Worm (Caenorhabditis elegans) whole organism, late embryonic: ENCODE data around the gene ebp-3.

Experiments
- C38D4.7 ChIP-seq: fragments of 200-800 bp; sonication (Bioruptor generic); optimal IDR thresholded peaks from 2 replicates; lab custom pipeline; 2018; ENCODE audit warnings: mild to moderate bottlenecking, missing genetic modification characterization, moderate library complexity, missing compliant biosample characterization
- F13H6.1 ChIP-seq: sonication (generic microtip); optimal IDR thresholded peaks from 2 replicates; lab custom pipeline; 2016; ENCODE audit warnings: missing genetic modification characterization, missing compliant biosample characterization
- K09A11.1 ChIP-seq: sonication (generic microtip); optimal IDR thresholded peaks from 2 replicates; lab custom pipeline; 2017; ENCODE audit warnings: antibody characterized with exemption, mild to moderate bottlenecking, missing genetic modification characterization, missing compliant biosample characterization; ENCODE audit not compliant: insufficient read depth
- Y22D7AL.16 ChIP-seq: sonication (generic microtip); optimal IDR thresholded peaks from 2 replicates; lab custom pipeline; 2016; ENCODE audit warnings: missing genetic modification characterization, missing compliant biosample characterization
- ahr-1 ChIP-seq: sonication (generic microtip); optimal IDR thresholded peaks from 2 replicates; lab custom pipeline; 2016; ENCODE audit warnings: missing genetic modification characterization, missing compliant biosample characterization
- ama-1 ChIP-seq: fragments of 150-350 bp; optimal IDR thresholded peaks from 2 replicates; lab custom pipeline; 2014
- ceh-14 ChIP-seq: sonication (generic microtip); optimal IDR thresholded peaks from 2 replicates; lab custom pipeline; 2016; ENCODE audit warnings: missing genotype, missing genetic modification characterization, missing compliant biosample characterization
- ceh-18 ChIP-seq: sonication (generic microtip); optimal IDR thresholded peaks from 2 replicates; lab custom pipeline; 2016; ENCODE audit warnings: missing genetic modification characterization, missing compliant biosample characterization
- ceh-2 ChIP-seq: sonication (generic microtip); optimal IDR thresholded peaks from 2 replicates; lab custom pipeline; 2016; ENCODE audit warnings: missing genotype, missing genetic modification characterization, missing compliant biosample characterization
- ceh-31 ChIP-seq: sonication (generic microtip); optimal IDR thresholded peaks from 2 replicates; lab custom pipeline; 2016; ENCODE audit warnings: missing genetic modification characterization, missing compliant biosample characterization
- ceh-45 ChIP-seq: fragments of 200-800 bp; sonication (Bioruptor generic); IDR thresholded peaks from 2 replicates; pipeline ENCODE4 v1.3.6; 2022; ENCODE audit warnings: missing genetic modification reagents, missing genetic modification characterization, missing compliant biosample characterization
- ceh-48 ChIP-seq: sonication (generic microtip); optimal IDR thresholded peaks from 2 replicates; lab custom pipeline; 2016; ENCODE audit warnings: missing genetic modification characterization, inconsistent platforms, missing compliant biosample characterization
- ceh-6 ChIP-seq: fragments of 200-800 bp; sonication (Bioruptor generic); optimal IDR thresholded peaks from 2 replicates; lab custom pipeline; 2018; ENCODE audit warnings: mild to moderate bottlenecking, missing genetic modification characterization, missing compliant biosample characterization
- dmd-4 ChIP-seq: sonication (generic microtip); optimal IDR thresholded peaks from 2 replicates; lab custom pipeline; 2016; ENCODE audit warnings: borderline replicate concordance, missing genetic modification characterization, missing compliant biosample characterization
- dve-1 ChIP-seq: sonication (generic microtip); optimal IDR thresholded peaks from 2 replicates; lab custom pipeline; 2017; ENCODE audit warnings: antibody characterized with exemption, mild to moderate bottlenecking, missing genetic modification characterization, missing compliant biosample characterization
- elt-2 ChIP-seq: sonication (generic microtip); optimal IDR thresholded peaks from 2 replicates; lab custom pipeline; 2016; ENCODE audit warnings: missing genetic modification reagents, missing genetic modification characterization, missing compliant biosample characterization
- fkh-10 ChIP-seq: fragments of 150-350 bp; optimal IDR thresholded peaks from 2 replicates; lab custom pipeline; 2014; ENCODE audit warnings: missing biosample characterization, missing genetic modification reagents, missing genetic modification characterization
- fkh-6 ChIP-seq: sonication (generic microtip); optimal IDR thresholded peaks from 2 replicates; lab custom pipeline; 2016; ENCODE audit warnings: missing genetic modification characterization, missing compliant biosample characterization
- hlh-30 ChIP-seq: sonication (generic microtip); optimal IDR thresholded peaks from 2 replicates; lab custom pipeline; 2017; ENCODE audit warnings: antibody characterized with exemption, missing genetic modification characterization, missing compliant biosample characterization; ENCODE audit not compliant: insufficient read depth
- hlh-6 ChIP-seq: sonication (generic microtip); optimal IDR thresholded peaks from 2 replicates; lab custom pipeline; 2016; ENCODE audit warnings: missing genotype, missing genetic modification characterization, missing compliant biosample characterization
- lim-6 ChIP-seq: sonication (generic microtip); optimal IDR thresholded peaks from 2 replicates; lab custom pipeline; 2016; ENCODE audit warnings: missing genetic modification characterization, missing compliant biosample characterization
- lin-11 ChIP-seq: fragments of 200-800 bp; sonication (Bioruptor generic); optimal IDR thresholded peaks from 2 replicates; lab custom pipeline; 2018; ENCODE audit warnings: mild to moderate bottlenecking, missing genetic modification characterization, missing compliant biosample characterization
- madf-2 ChIP-seq: sonication (generic microtip); optimal IDR thresholded peaks from 2 replicates; lab custom pipeline; 2017; ENCODE audit warnings: missing genetic modification characterization, missing compliant biosample characterization
- mec-3 ChIP-seq: sonication (generic microtip); optimal IDR thresholded peaks from 2 replicates; lab custom pipeline; 2016; ENCODE audit warnings: borderline replicate concordance, missing genetic modification characterization, missing compliant biosample characterization
- nfya-1 ChIP-seq: sonication (generic microtip); optimal IDR thresholded peaks from 2 replicates; lab custom pipeline; 2017; ENCODE audit warnings: missing genetic modification characterization, mild to moderate bottlenecking, missing compliant biosample characterization, antibody characterized with exemption, moderate library complexity
- nhr-11 ChIP-seq: fragments of 150-350 bp; optimal IDR thresholded peaks from 2 replicates; lab custom pipeline; 2014; ENCODE audit warnings: missing biosample characterization, missing genetic modification characterization
- nhr-232 ChIP-seq: sonication (generic microtip); optimal IDR thresholded peaks from 2 replicates; lab custom pipeline; 2016; ENCODE audit warnings: missing genetic modification characterization, missing compliant biosample characterization
- npax-4 ChIP-seq: sonication (generic microtip); optimal IDR thresholded peaks from 2 replicates; lab custom pipeline; 2016; ENCODE audit warnings: missing genetic modification characterization, missing compliant biosample characterization
- odd-2 ChIP-seq: sonication (generic microtip); optimal IDR thresholded peaks from 2 replicates; lab custom pipeline; 2017; ENCODE audit warnings: antibody characterized with exemption, mild to moderate bottlenecking, missing genetic modification characterization, missing compliant biosample characterization
- pax-1 ChIP-seq: fragments of 150-350 bp; optimal IDR thresholded peaks from 2 replicates; lab custom pipeline; 2014; ENCODE audit warnings: missing biosample characterization, missing genetic modification characterization
- pha-2 ChIP-seq: sonication (generic microtip); optimal IDR thresholded peaks from 2 replicates; lab custom pipeline; 2017; ENCODE audit warnings: mild to moderate bottlenecking, missing genetic modification characterization, missing compliant biosample characterization
- rnt-1 ChIP-seq: sonication (generic microtip); optimal IDR thresholded peaks from 2 replicates; lab custom pipeline; 2016; ENCODE audit warnings: missing genetic modification characterization, missing compliant biosample characterization
- sdc-2 ChIP-seq: sonication (generic microtip); optimal IDR thresholded peaks from 2 replicates; lab custom pipeline; 2016; ENCODE audit warnings: missing genotype, missing genetic modification characterization, missing compliant biosample characterization
- tbx-2 ChIP-seq: sonication (generic microtip); optimal IDR thresholded peaks from 2 replicates; lab custom pipeline; 2016; ENCODE audit warnings: missing genetic modification characterization, missing compliant biosample characterization
- tbx-7 ChIP-seq: sonication (generic microtip); optimal IDR thresholded peaks from 2 replicates; lab custom pipeline; 2016; ENCODE audit warnings: missing genotype, missing genetic modification characterization, missing compliant biosample characterization
- unc-3 ChIP-seq, 2 experiments: fragments of 200-800 bp in 1 of 2; sonication (Bioruptor generic) in 1 of 2; sonication (generic microtip) in 1 of 2; conservative IDR thresholded peaks in 1 of 2; optimal IDR thresholded peaks in 1 of 2; 2 replicates each; pipeline versions ENCODE4 v1.3.6 to Lab custom; 2016 to 2022; ENCODE audit warnings: missing compliant biosample characterization in 2 of 2, missing genetic modification characterization in 2 of 2, missing genetic modification reagents in 1 of 2
- unc-55 ChIP-seq: sonication (generic microtip); optimal IDR thresholded peaks from 2 replicates; lab custom pipeline; 2017; ENCODE audit warnings: missing biosample characterization, missing genetic modification reagents, missing genetic modification characterization
- zip-5 ChIP-seq: sonication (generic microtip); optimal IDR thresholded peaks from 2 replicates; lab custom pipeline; 2016; ENCODE audit warnings: missing genetic modification characterization, missing compliant biosample characterization
- ztf-16 ChIP-seq: sonication (generic microtip); optimal IDR thresholded peaks from 2 replicates; lab custom pipeline; 2017; ENCODE audit warnings: missing genetic modification characterization, missing compliant biosample characterization

Gene ebp-3

ce11 chrV:18086783-18087182, 31.0 kb downstream of the ebp-3 start, which contains the start of gene slr-2:
TSS of gene slr-2 (plus strand) at chrV:18087123.
- TF ChIP-seq ceh-6 (GFP tag; lab: Kevin White, UChicago) (no peak), nfya-1 (tag; lab: Kevin White, UChicago) (peak; percentile 41)

- no peak for TF ChIP-seq unc-3 (GFP tag; conservative IDR thresholded peaks at IDR 0.05; lab: Robert Waterston, UW)
- TF ChIP-seq unc-3 (tag; optimal IDR thresholded peaks at IDR 0.05; lab: Kevin White, UChicago), result no peak
- no peak for TF ChIP-seq elt-2 (tag; lab: Kevin White, UChicago)
- no peak for TF ChIP-seq ahr-1 (tag; lab: Kevin White, UChicago)
- TF ChIP-seq zip-5 (tag; lab: Kevin White, UChicago), result no peak
- TF ChIP-seq odd-2 (tag; lab: Kevin White, UChicago), result no peak
- TF ChIP-seq lin-11 (tag; lab: Kevin White, UChicago), result no peak
- TF ChIP-seq mec-3, result no peak
- TF ChIP-seq hlh-30, result no peak
- no peak for TF ChIP-seq ztf-16 (tag; lab: Kevin White, UChicago)
- no peak for TF ChIP-seq madf-2 (tag; lab: Kevin White, UChicago)
- no peak for TF ChIP-seq F13H6.1 (tag; lab: Kevin White, UChicago)
- no peak for TF ChIP-seq pax-1 (tag; lab: Kevin White, UChicago)
Measured at ce11 chrV:18091216-18091615, 35.4 kb downstream of the ebp-3 start.

ce11 chrV:18093941-18094340, 38.2 kb downstream of the ebp-3 start:
- TF ChIP-seq Y22D7AL.16 (tag; lab: Kevin White, UChicago) (no peak), fkh-6 (tag; lab: Kevin White, UChicago) (no peak), C38D4.7 (GFP tag; lab: Kevin White, UChicago) (no peak), pha-2 (tag; lab: Kevin White, UChicago) (no peak), dve-1 (no peak)

- TF ChIP-seq ceh-14 (no peak), ceh-31 (tag; lab: Kevin White, UChicago) (no peak), K09A11.1 (tag; lab: Kevin White, UChicago) (no peak), nhr-11 (tag; lab: Kevin White, UChicago) (no peak), tbx-7 (tag; lab: Kevin White, UChicago) (no peak), hlh-6 (tag; lab: Kevin White, UChicago) (no peak), hlh-30 (no peak)
Measured at ce11 chrV:18098387-18098786, 42.6 kb downstream of the ebp-3 start, which contains the start of gene par-4. TSS of gene par-4 (plus strand) at chrV:18098687.

- TF ChIP-seq npax-4 (tag; lab: Kevin White, UChicago) (no peak), tbx-2 (tag; lab: Kevin White, UChicago) (no peak), ceh-2 (tag; lab: Kevin White, UChicago) (no peak), lim-6 (tag; lab: Kevin White, UChicago) (no peak), ceh-48 (tag; lab: Kevin White, UChicago) (no peak), ceh-18 (tag; lab: Kevin White, UChicago) (no peak), ceh-45 (GFP tag; lab: Robert Waterston, UW) (no peak), nhr-232 (no peak), nfya-1 (tag; lab: Kevin White, UChicago) (no peak), dmd-4 (tag; lab: Kevin White, UChicago) (no peak), unc-3 (GFP tag; conservative IDR thresholded peaks at IDR 0.05; lab: Robert Waterston, UW) (no peak), unc-3 (tag; optimal IDR thresholded peaks at IDR 0.05; lab: Kevin White, UChicago) (no peak), sdc-2 (tag; lab: Kevin White, UChicago) (no peak), rnt-1 (no peak), fkh-10 (no peak), unc-55 (no peak), ama-1 (lab: Kevin White, UChicago) (no peak), ztf-16 (tag; lab: Kevin White, UChicago) (no peak)
- TF ChIP-seq, all 69 proteins: peak for 0
Measured at ce11 chrV:18106055-18106454, 50.3 kb downstream of the ebp-3 start.
